Fruit fly (Drosophila melanogaster) S2 (cell line): ENCODE results near the gene indra.

ENCODE experiments used
- CG8478 ChIP-seq: fragments of >200 bp; optimal IDR thresholded peaks from 2 replicates; lab custom pipeline; 2018
- CTCF ChIP-seq, 2 experiments: fragments of >200 bp; optimal IDR thresholded peaks; 2 replicates each; lab custom pipeline; 2018

DNA sequence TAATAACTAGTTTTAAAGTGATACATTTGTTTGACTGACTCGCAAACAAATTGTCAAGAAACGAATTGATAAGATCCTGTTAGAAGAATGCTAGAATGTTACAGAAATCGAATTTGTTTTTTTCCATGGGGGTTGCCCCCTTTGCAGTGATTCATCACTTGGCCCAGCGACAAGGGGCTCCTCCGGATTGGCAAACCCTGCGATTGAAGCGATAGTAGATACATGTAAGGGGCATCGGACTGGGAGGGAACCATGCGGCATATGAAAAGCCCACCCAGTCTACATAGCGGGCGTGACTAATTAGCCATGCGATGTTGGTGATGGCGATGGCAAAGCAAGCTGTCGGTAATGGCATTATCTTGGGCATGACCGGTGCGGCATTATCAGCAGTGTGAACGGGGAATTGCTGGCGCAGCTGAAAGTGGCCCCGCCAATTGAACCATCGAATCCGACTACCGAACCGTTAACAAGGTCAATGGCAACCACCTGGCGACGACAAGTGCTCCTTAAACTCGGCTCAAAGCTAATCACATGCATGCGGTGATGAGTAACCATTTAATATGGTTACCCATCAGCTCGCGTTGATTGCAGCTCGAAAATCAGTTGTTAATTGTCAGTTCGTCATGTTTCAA is 4.9 kb upstream of the indra start:
- no peak for TF ChIP-seq CG8478 (lab: Kevin White, UChicago)
- no peak for TF ChIP-seq CTCF (optimal IDR thresholded peaks at IDR 0.05; lab: Kevin White, UChicago)
